Worm (Caenorhabditis elegans): ENCODE data around the gene swt-6.

- TF ChIP-seq him-1 (tag; optimal IDR thresholded peaks at IDR 0.05) = no peak
- no peak for TF ChIP-seq W03F9.2 (tag; optimal IDR thresholded peaks at IDR 0.05)
These were observed 50.2 kb downstream of the swt-6 start for ce11 chrV:14004342-14004741.
